Fruit fly (Drosophila melanogaster): ENCODE data around the gene Cpr64Aa.

Gene Cpr64Aa

dm6 chr3L:4209731-4210130 lies 753 bp upstream of the Cpr64Aa start:
- no peak for TF ChIP-seq CG10274 (GFP tag; optimal IDR thresholded peaks at IDR 0.05)
- TF ChIP-seq CG10543 (GFP tag; optimal IDR thresholded peaks at IDR 0.05) = no peak
- TF ChIP-seq sug (tag; optimal IDR thresholded peaks at IDR 0.05) = no peak
- no peak for TF ChIP-seq CG14050 (GFP tag; IDR thresholded peaks at IDR 0.05)
- peak; percentile 40 for TF ChIP-seq fd96Cb (tag; optimal IDR thresholded peaks at IDR 0.05)
- no peak for TF ChIP-seq hkb (optimal IDR thresholded peaks at IDR 0.05)
- 0 out of 2 replicates have a peak, but pooled peaks have one; percentile 11 for TF ChIP-seq hkb (GFP tag; IDR thresholded peaks at IDR 0.05)
- no peak for TF ChIP-seq CG12942 (GFP tag; optimal IDR thresholded peaks at IDR 0.05)
- TF ChIP-seq CG10147 (GFP tag; optimal IDR thresholded peaks at IDR 0.05) = no peak
- TF ChIP-seq CG10979 (tag; optimal IDR thresholded peaks at IDR 0.05) = peak; percentile 52
- TF ChIP-seq CG17829 (tag; optimal IDR thresholded peaks at IDR 0.05) = peak; percentile 44
- no peak for TF ChIP-seq Dp (GFP tag; optimal IDR thresholded peaks at IDR 0.05)
- no peak for TF ChIP-seq CG11398 (GFP tag; optimal IDR thresholded peaks at IDR 0.05)
- no peak for TF ChIP-seq CG2116 (GFP tag; optimal IDR thresholded peaks at IDR 0.05)
- no peak for TF ChIP-seq Chrac-16 (GFP tag; optimal IDR thresholded peaks at IDR 0.05)
- TF ChIP-seq CG14710 (tag; optimal IDR thresholded peaks at IDR 0.05) = peak; percentile 23
- peak; percentile 58 for TF ChIP-seq Blimp-1 (GFP tag; optimal IDR thresholded peaks at IDR 0.05)
- TF ChIP-seq CG17802 (tag; optimal IDR thresholded peaks at IDR 0.05) = no peak
- no peak for TF ChIP-seq CG18599 (GFP tag; optimal IDR thresholded peaks at IDR 0.05)
- TF ChIP-seq prd (optimal IDR thresholded peaks at IDR 0.05) = no peak
- TF ChIP-seq prd (GFP tag; IDR thresholded peaks at IDR 0.05) = peak; percentile 68; the same call in 2 of the 3 replicates
- no peak for TF ChIP-seq CG12071 (GFP tag; optimal IDR thresholded peaks at IDR 0.05)
- no peak for TF ChIP-seq Sox102F (GFP tag; optimal IDR thresholded peaks at IDR 0.05)
- TF ChIP-seq croc (GFP tag; conservative IDR thresholded peaks at IDR 0.05) = 0 out of 3 replicates have a peak, but pooled peaks have one; percentile 36
- no peak for TF ChIP-seq CG1832 (GFP tag; optimal IDR thresholded peaks at IDR 0.05)
- TF ChIP-seq CG31441 (GFP tag; IDR thresholded peaks at IDR 0.05) = peak; percentile 47
- no peak for TF ChIP-seq CG11723 (GFP tag; optimal IDR thresholded peaks at IDR 0.05)
- no peak for TF ChIP-seq CG8944 (GFP tag; optimal IDR thresholded peaks at IDR 0.05)
- TF ChIP-seq ash1 (GFP tag; optimal IDR thresholded peaks at IDR 0.05) = no peak
- TF ChIP-seq Nf-YA (GFP tag; IDR thresholded peaks at IDR 0.05) = no peak
- TF ChIP-seq Mrtf (GFP tag; IDR thresholded peaks at IDR 0.05) = no peak
- no peak for TF ChIP-seq gce (GFP tag; IDR thresholded peaks at IDR 0.05)
- no peak for TF ChIP-seq Eip74EF (GFP tag; optimal IDR thresholded peaks at IDR 0.05)
- TF ChIP-seq pita (GFP tag; optimal IDR thresholded peaks at IDR 0.05) = no peak
- no peak for TF ChIP-seq sqz (GFP tag; optimal IDR thresholded peaks at IDR 0.05)
- TF ChIP-seq CG1233 (GFP tag; optimal IDR thresholded peaks at IDR 0.05) = no peak
- peak; percentile 62 for TF ChIP-seq CG2712 (tag; optimal IDR thresholded peaks at IDR 0.05)
- no peak for TF ChIP-seq nmo (GFP tag; optimal IDR thresholded peaks at IDR 0.05)
- no peak for TF ChIP-seq CG7963 (GFP tag; IDR thresholded peaks at IDR 0.05; ENCODE audit: partially characterized antibody)
- TF ChIP-seq Jarid2 (GFP tag; optimal IDR thresholded peaks at IDR 0.05) = no peak
- no peak for TF ChIP-seq CG3065 (GFP tag; optimal IDR thresholded peaks at IDR 0.05)
- no peak for TF ChIP-seq Dip2 (GFP tag; IDR thresholded peaks at IDR 0.05)
- TF ChIP-seq CG1529 (GFP tag; optimal IDR thresholded peaks at IDR 0.05) = no peak
- TF ChIP-seq vvl (GFP tag; IDR thresholded peaks at IDR 0.05) = peak; percentile 47
- no peak for TF ChIP-seq CG42726 (GFP tag; IDR thresholded peaks at IDR 0.05; ENCODE audit: partially characterized antibody)
- TF ChIP-seq zfh1 (GFP tag; IDR thresholded peaks at IDR 0.05) = peak; percentile 64
- TF ChIP-seq hb (GFP tag; IDR thresholded peaks at IDR 0.05; ENCODE audit: partially characterized antibody) = no peak
- TF ChIP-seq CG11695 (GFP tag; IDR thresholded peaks at IDR 0.05) = 0 out of 3 replicates have a peak, but pooled peaks have one; percentile 7
- TF ChIP-seq grau (tag; optimal IDR thresholded peaks at IDR 0.05) = no peak
- TF ChIP-seq dan (GFP tag; IDR thresholded peaks at IDR 0.05) = no peak
- no peak for TF ChIP-seq amos (GFP tag; IDR thresholded peaks at IDR 0.05; ENCODE audit: partially characterized antibody)

All from whole organism, embryonic.